Worm (Caenorhabditis elegans) whole organism, L4 larva: Measurements from ENCODE around the gene nspg-7.2.

Experiments used
- Y105C5A.15 ChIP-seq: fragments of 200-800 bp; sonication (Bioruptor generic); IDR thresholded peaks from 2 replicates; pipeline ENCODE4 v1.3.6; 2022; ENCODE audit warnings: missing genetic modification characterization, missing compliant biosample characterization
- ceh-62 ChIP-seq: sonication (generic microtip); optimal IDR thresholded peaks from 2 replicates; lab custom pipeline; 2017; ENCODE audit warnings: missing biosample characterization, missing genetic modification characterization

DNA sequence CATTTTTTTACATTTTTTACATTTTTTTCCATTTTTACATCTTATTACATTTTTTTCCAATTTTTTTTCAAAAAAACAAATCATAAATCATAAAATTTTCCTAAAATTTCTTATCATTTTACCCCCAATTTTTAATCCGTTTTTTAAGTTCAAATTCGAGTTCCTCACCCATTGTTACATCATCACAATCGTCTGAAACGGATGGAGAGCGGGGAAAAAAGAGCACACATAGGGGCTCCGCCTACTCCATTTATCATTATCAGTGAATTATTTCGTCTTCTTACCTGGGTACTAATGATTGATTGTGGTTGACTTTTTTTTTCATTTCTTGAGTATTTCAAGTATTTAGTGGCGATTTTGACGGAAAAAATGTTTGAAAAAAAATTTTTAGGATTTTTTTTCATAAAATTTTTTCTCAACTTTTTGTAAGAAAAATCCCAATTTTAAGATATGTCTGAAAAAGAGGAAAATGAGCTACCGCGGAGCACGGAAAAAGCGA, 23.7 kb upstream of the nspg-7.2 start, which contains the start of gene mfsd-8:
- TF ChIP-seq Y105C5A.15 (no peak), ceh-62 (tag; lab: Kevin White, UChicago) (no peak)
